Worm (Caenorhabditis elegans) whole organism, L1 larva: ENCODE data around the gene C10G8.3.

Source experiments
- C04F5.9 ChIP-seq: sonication (generic microtip); optimal IDR thresholded peaks from 2 replicates; lab custom pipeline; 2016; ENCODE audit warnings: missing genetic modification characterization, missing compliant biosample characterization
- C16A3.4 ChIP-seq: fragments of 150-350 bp; optimal IDR thresholded peaks from 2 replicates; lab custom pipeline; 2014; ENCODE audit warnings: missing biosample characterization, missing genetic modification characterization
- Y116A8C.19 ChIP-seq: sonication (generic microtip); optimal IDR thresholded peaks from 2 replicates; lab custom pipeline; 2016; ENCODE audit warnings: missing compliant biosample characterization, missing genetic modification characterization, borderline replicate concordance
- aha-1 ChIP-seq: fragments of 150-350 bp; optimal IDR thresholded peaks from 2 replicates; lab custom pipeline; 2014; ENCODE audit warnings: missing biosample characterization, missing genetic modification characterization
- aly-2 ChIP-seq: fragments of 150-350 bp; optimal IDR thresholded peaks from 2 replicates; lab custom pipeline; 2014; ENCODE audit warnings: missing biosample characterization, missing genetic modification characterization
- blmp-1 ChIP-seq: fragments of 150-350 bp; optimal IDR thresholded peaks from 2 replicates; lab custom pipeline; 2014; ENCODE audit warnings: missing biosample characterization, missing genetic modification characterization
- ceh-8 ChIP-seq: fragments of 200-800 bp; sonication (Bioruptor generic); optimal IDR thresholded peaks from 2 replicates; lab custom pipeline; 2018; ENCODE audit warnings: mild to moderate bottlenecking, missing genetic modification characterization, moderate library complexity, missing compliant biosample characterization
- ceh-82 ChIP-seq, 3 experiments: fragments of 150-350 bp in 1 of 3; sonication (generic microtip) in 2 of 3; optimal IDR thresholded peaks; 2 replicates each; lab custom pipeline; 2014 to 2017; ENCODE audit warnings: missing biosample characterization in 3 of 3, missing genetic modification characterization in 3 of 3
- ceh-88 ChIP-seq: fragments of 200-800 bp; sonication (Bioruptor generic); IDR thresholded peaks from 2 replicates; pipeline ENCODE4 v1.3.6; 2022; ENCODE audit warnings: missing genetic modification characterization, missing compliant biosample characterization
- ceh-90 ChIP-seq: sonication (generic microtip); optimal IDR thresholded peaks from 2 replicates; lab custom pipeline; 2016; ENCODE audit warnings: missing genetic modification characterization, missing compliant biosample characterization
- ces-1 ChIP-seq: fragments of 150-350 bp; optimal IDR thresholded peaks from 2 replicates; lab custom pipeline; 2014; ENCODE audit warnings: missing biosample characterization, missing genetic modification reagents, missing genetic modification characterization
- efl-1 ChIP-seq, 4 experiments: fragments of 150-350 bp; optimal IDR thresholded peaks in 3 of 4; peaks in 1 of 4; 1 replicate in 1 of 4; 2 replicates in 3 of 4; lab custom pipeline; 2014; ENCODE audit warnings: missing biosample characterization in 2 of 4, missing genetic modification characterization in 2 of 4, missing genetic modification reagents in 2 of 4
- egl-13 ChIP-seq: sonication (generic microtip); optimal IDR thresholded peaks from 2 replicates; lab custom pipeline; 2016; ENCODE audit warnings: missing genotype, missing genetic modification reagents, missing genetic modification characterization, missing compliant biosample characterization
- elt-2 ChIP-seq: sonication (generic microtip); optimal IDR thresholded peaks from 2 replicates; lab custom pipeline; 2016; ENCODE audit warnings: missing genetic modification characterization, mild to moderate bottlenecking, inconsistent platforms, missing compliant biosample characterization, missing genetic modification reagents
- elt-3 ChIP-seq, 6 experiments: fragments of 150-350 bp in 1 of 6; sonication (generic microtip); optimal IDR thresholded peaks; 2 replicates each; lab custom pipeline; 2017 to 2018; ENCODE audit warnings: missing biosample characterization in 6 of 6, missing genetic modification characterization in 6 of 6, inconsistent platforms in 1 of 6
- fkh-10 ChIP-seq: sonication (generic microtip); optimal IDR thresholded peaks from 2 replicates; lab custom pipeline; 2017; ENCODE audit warnings: missing biosample characterization, missing genetic modification reagents, missing genetic modification characterization
- fkh-8 ChIP-seq: sonication (generic microtip); optimal IDR thresholded peaks from 2 replicates; lab custom pipeline; 2016; ENCODE audit warnings: mild to moderate bottlenecking, missing genetic modification characterization, missing compliant biosample characterization
- grh-1 ChIP-seq: fragments of 200-800 bp; sonication (Bioruptor generic); IDR thresholded peaks from 2 replicates; pipeline ENCODE4 v1.3.6; 2022; ENCODE audit warnings: missing genetic modification reagents, missing genetic modification characterization, missing compliant biosample characterization
- hpl-2 ChIP-seq: fragments of 150-350 bp; optimal IDR thresholded peaks from 2 replicates; lab custom pipeline; 2014; ENCODE audit warnings: missing biosample characterization, missing genetic modification reagents, missing genetic modification characterization
- isw-1 ChIP-seq: fragments of 200-800 bp; sonication (Bioruptor generic); IDR thresholded peaks from 2 replicates; pipeline ENCODE4 v1.3.6; 2022; ENCODE audit warnings: missing genetic modification characterization, missing compliant biosample characterization
- lin-14 ChIP-seq: fragments of 200-800 bp; sonication (Bioruptor generic); optimal IDR thresholded peaks from 2 replicates; lab custom pipeline; 2018; ENCODE audit warnings: mild to moderate bottlenecking, missing genetic modification characterization, moderate library complexity, missing compliant biosample characterization
- lin-35 ChIP-seq, 2 experiments: fragments of 150-350 bp; optimal IDR thresholded peaks; 2 replicates each; lab custom pipeline; 2014; ENCODE audit warnings: missing biosample characterization in 2 of 2, missing genetic modification characterization in 2 of 2, missing genetic modification reagents in 2 of 2
- lin-39 ChIP-seq: fragments of 150-350 bp; optimal IDR thresholded peaks from 2 replicates; lab custom pipeline; 2014; ENCODE audit warnings: missing biosample characterization, missing genetic modification reagents, missing genetic modification characterization
- lsy-2 ChIP-seq, 2 experiments: fragments of 150-350 bp; optimal IDR thresholded peaks; 2 replicates each; lab custom pipeline; 2014; ENCODE audit warnings: missing biosample characterization in 2 of 2, missing genetic modification characterization in 2 of 2
- mef-2 ChIP-seq: fragments of 150-350 bp; optimal IDR thresholded peaks from 2 replicates; lab custom pipeline; 2014; ENCODE audit warnings: missing biosample characterization, missing genetic modification characterization
- mep-1 ChIP-seq: fragments of 150-350 bp; optimal IDR thresholded peaks from 2 replicates; lab custom pipeline; 2014; ENCODE audit warnings: missing biosample characterization, missing genetic modification characterization
- nhr-11 ChIP-seq: fragments of 150-350 bp; optimal IDR thresholded peaks from 2 replicates; lab custom pipeline; 2014; ENCODE audit warnings: missing biosample characterization, missing genetic modification characterization
- nhr-19 ChIP-seq: fragments of 200-800 bp; sonication (Bioruptor generic); conservative IDR thresholded peaks from 2 replicates; pipeline ENCODE4 v1.3.6; 2022; ENCODE audit warnings: missing genetic modification characterization, missing compliant biosample characterization
- nhr-20 ChIP-seq: sonication (generic microtip); optimal IDR thresholded peaks from 2 replicates; lab custom pipeline; 2016; ENCODE audit warnings: mild to moderate bottlenecking, missing genetic modification characterization, missing compliant biosample characterization
- nhr-237 ChIP-seq: fragments of 150-350 bp; optimal IDR thresholded peaks from 2 replicates; lab custom pipeline; 2014; ENCODE audit warnings: missing biosample characterization, missing genetic modification characterization
- nhr-71 ChIP-seq: sonication (generic microtip); optimal IDR thresholded peaks from 2 replicates; lab custom pipeline; 2016; ENCODE audit warnings: mild to moderate bottlenecking, missing genetic modification characterization, moderate library complexity, missing compliant biosample characterization
- nhr-84 ChIP-seq: sonication (generic microtip); optimal IDR thresholded peaks from 2 replicates; lab custom pipeline; 2017; ENCODE audit warnings: missing biosample characterization, missing genetic modification characterization
- nhr-85 ChIP-seq: sonication (generic microtip); peaks from one replicate; lab custom pipeline; 2016; ENCODE audit warnings: missing genetic modification characterization, inconsistent platforms, missing compliant biosample characterization
- pag-3 ChIP-seq: sonication (generic microtip); optimal IDR thresholded peaks from 2 replicates; lab custom pipeline; 2017; ENCODE audit warnings: missing genetic modification characterization, mild to moderate bottlenecking, missing compliant biosample characterization, antibody characterized with exemption, borderline replicate concordance; ENCODE audit not compliant: insufficient read depth
- pax-3 ChIP-seq: fragments of 200-800 bp; sonication (Bioruptor generic); optimal IDR thresholded peaks from 2 replicates; lab custom pipeline; 2018; ENCODE audit warnings: mild to moderate bottlenecking, missing genetic modification characterization, moderate library complexity, missing compliant biosample characterization
- pqm-1 ChIP-seq: sonication (generic microtip); optimal IDR thresholded peaks from 3 replicates; lab custom pipeline; 2017; ENCODE audit warnings: missing biosample characterization, missing genetic modification characterization
- rnt-1 ChIP-seq: sonication (generic microtip); optimal IDR thresholded peaks from 2 replicates; lab custom pipeline; 2016; ENCODE audit warnings: mild to moderate bottlenecking, missing genetic modification characterization, moderate library complexity, missing compliant biosample characterization
- skn-1 ChIP-seq: fragments of 150-350 bp; optimal IDR thresholded peaks from 2 replicates; lab custom pipeline; 2014; ENCODE audit warnings: missing biosample characterization, missing genetic modification characterization
- snpc-4 ChIP-seq: fragments of 150-350 bp; optimal IDR thresholded peaks from 2 replicates; lab custom pipeline; 2014; ENCODE audit warnings: missing biosample characterization, missing genetic modification characterization
- snu-23 ChIP-seq: sonication (generic microtip); optimal IDR thresholded peaks from 2 replicates; lab custom pipeline; 2016; ENCODE audit warnings: missing genetic modification characterization, missing compliant biosample characterization
- sox-4 ChIP-seq: sonication (generic microtip); optimal IDR thresholded peaks from 2 replicates; lab custom pipeline; 2016; ENCODE audit warnings: missing genetic modification characterization, missing compliant biosample characterization
- swsn-7 ChIP-seq: sonication (generic microtip); optimal IDR thresholded peaks from 2 replicates; lab custom pipeline; 2016; ENCODE audit warnings: missing genetic modification characterization, missing compliant biosample characterization
- tbx-2 ChIP-seq: sonication (generic microtip); optimal IDR thresholded peaks from 2 replicates; lab custom pipeline; 2016; ENCODE audit warnings: missing genetic modification characterization, missing compliant biosample characterization
- tlp-1 ChIP-seq: fragments of 150-350 bp; optimal IDR thresholded peaks from 2 replicates; lab custom pipeline; 2014; ENCODE audit warnings: missing biosample characterization, missing genetic modification characterization
- unc-30 ChIP-seq: sonication (generic microtip); optimal IDR thresholded peaks from 2 replicates; lab custom pipeline; 2017; ENCODE audit warnings: missing biosample characterization, missing genetic modification characterization
- unc-86 ChIP-seq: sonication (generic microtip); optimal IDR thresholded peaks from 2 replicates; lab custom pipeline; 2016; ENCODE audit warnings: missing genetic modification characterization, missing compliant biosample characterization
- zip-4 ChIP-seq: fragments of 200-800 bp; sonication (Bioruptor generic); optimal IDR thresholded peaks from 2 replicates; lab custom pipeline; 2018; ENCODE audit warnings: mild to moderate bottlenecking, missing genetic modification characterization, moderate library complexity, missing compliant biosample characterization
- ztf-4 ChIP-seq: fragments of 150-350 bp; optimal IDR thresholded peaks from 2 replicates; lab custom pipeline; 2014; ENCODE audit warnings: missing biosample characterization, missing genetic modification characterization

The C10G8.3 gene

ce11 chrV:5273241-5273640 lies 39.3 kb upstream of the C10G8.3 start:
- TF ChIP-seq grh-1, result no peak
- peak; percentile 7 for TF ChIP-seq elt-2 (tag; lab: Kevin White, UChicago)
- no peak for TF ChIP-seq fkh-10 (GFP tag; lab: Kevin White, UChicago)
- no peak for TF ChIP-seq mef-2
- no peak for TF ChIP-seq zip-4 (GFP tag; lab: Kevin White, UChicago)
- no peak for TF ChIP-seq skn-1 (tag; lab: Kevin White, UChicago)
- TF ChIP-seq ceh-8, result no peak
- TF ChIP-seq nhr-85 (tag; lab: Kevin White, UChicago), result no peak
- no peak for TF ChIP-seq rnt-1
- TF ChIP-seq elt-3 (tag; optimal IDR thresholded peaks at IDR 0.05; lab: Kevin White, UChicago), result peak in 1 of 6 experiments; percentile 7
- TF ChIP-seq tlp-1 (tag; lab: Kevin White, UChicago), result no peak
- TF ChIP-seq nhr-237 (tag; lab: Kevin White, UChicago), result no peak
- TF ChIP-seq pag-3 (tag; lab: Kevin White, UChicago), result no peak
- no peak for TF ChIP-seq nhr-20 (tag; lab: Kevin White, UChicago)
- peak in 1 of 2 experiments; percentile 1 for TF ChIP-seq lin-35 (GFP tag; optimal IDR thresholded peaks at IDR 0.05; lab: Kevin White, UChicago)
- no peak for TF ChIP-seq efl-1 (optimal IDR thresholded peaks at IDR 0.05; lab: Kevin White, UChicago)
- TF ChIP-seq efl-1 (GFP tag; optimal IDR thresholded peaks at IDR 0.05 in 1 of 2; lab: Kevin White, UChicago), result peak in 1 of 2 experiments; percentile 57
- 0 out of 2 replicates have a peak, but pooled peaks have one; percentile 2 for TF ChIP-seq nhr-19 (GFP tag; lab: Robert Waterston, UW)
- no peak for TF ChIP-seq blmp-1 (tag; lab: Kevin White, UChicago)
- no peak for TF ChIP-seq C04F5.9
- TF ChIP-seq isw-1 (GFP tag; lab: Robert Waterston, UW), result no peak

ce11 chrV:5273770-5274169 lies 38.8 kb upstream of the C10G8.3 start, which contains the start of gene natc-2:
Gene natc-2, plus strand, starts transcription at chrV:5274070.
- TF ChIP-seq lin-39 (tag; lab: Kevin White, UChicago) (no peak), Y116A8C.19 (tag; lab: Kevin White, UChicago) (no peak), sox-4 (tag; lab: Kevin White, UChicago) (no peak), unc-86 (tag; lab: Kevin White, UChicago) (no peak), ces-1 (GFP tag; lab: Kevin White, UChicago) (no peak), lin-14 (GFP tag; lab: Kevin White, UChicago) (no peak), ztf-4 (tag; lab: Kevin White, UChicago) (no peak), skn-1 (tag; lab: Kevin White, UChicago) (no peak), aly-2 (no peak), blmp-1 (tag; lab: Kevin White, UChicago) (no peak), snu-23 (GFP tag; lab: Kevin White, UChicago) (no peak), pqm-1 (tag; lab: Kevin White, UChicago) (no peak), C04F5.9 (no peak)

- TF ChIP-seq tlp-1 (tag; lab: Kevin White, UChicago) (no peak), pax-3 (no peak), aha-1 (no peak), ceh-82 (tag; optimal IDR thresholded peaks at IDR 0.05; lab: Kevin White, UChicago) (peak; percentile 38 to 61 (median 42)), lsy-2 (tag; optimal IDR thresholded peaks at IDR 0.05; lab: Kevin White, UChicago) (peak; percentile 36 to 68), ceh-90 (no peak), isw-1 (GFP tag; lab: Robert Waterston, UW) (peak; percentile 24), fkh-8 (tag; lab: Kevin White, UChicago) (peak; percentile 26), grh-1 (0 out of 2 replicates have a peak, but pooled peaks have one; percentile 20), snu-23 (GFP tag; lab: Kevin White, UChicago) (peak; percentile 34), rnt-1 (peak; percentile 74), nhr-71 (tag; lab: Kevin White, UChicago) (peak; percentile 80), swsn-7 (peak; percentile 45), ceh-88 (no peak), egl-13 (tag; lab: Kevin White, UChicago) (peak; percentile 5), mep-1 (tag; lab: Kevin White, UChicago) (peak; percentile 75), sox-4 (tag; lab: Kevin White, UChicago) (peak; percentile 18), nhr-11 (tag; lab: Kevin White, UChicago) (no peak), hpl-2 (no peak), C16A3.4 (peak; percentile 22), snpc-4 (tag; lab: Kevin White, UChicago) (peak; percentile 55), elt-2 (tag; lab: Kevin White, UChicago) (no peak), tbx-2 (tag; lab: Kevin White, UChicago) (peak; percentile 42), zip-4 (GFP tag; lab: Kevin White, UChicago) (peak; percentile 11), pqm-1 (tag; lab: Kevin White, UChicago) (no peak), ztf-4 (tag; lab: Kevin White, UChicago) (no peak), nhr-84 (tag; lab: Kevin White, UChicago) (no peak), nhr-19 (GFP tag; lab: Robert Waterston, UW) (peak; percentile 62), unc-30 (tag; lab: Kevin White, UChicago) (no peak)
Measured at ce11 chrV:5274974-5275373, 37.6 kb upstream of the C10G8.3 start.
